Fruit fly (Drosophila melanogaster) whole organism, embryonic: ENCODE data around the gene mRpS10.
A peak's percentile ranks its signal among the peaks of the same experiment; 100 is the strongest.

Source experiments
- CG11723 ChIP-seq: fragments of 200-800 bp; sonication (Bioruptor generic); optimal IDR thresholded peaks from 2 replicates; lab custom pipeline; 2017; ENCODE audit warnings: missing biosample characterization, mild to moderate bottlenecking, missing genetic modification characterization
- CG13424 ChIP-seq: fragments of 200-800 bp; sonication (Bioruptor generic); optimal IDR thresholded peaks from 2 replicates; lab custom pipeline; 2019; ENCODE audit warnings: missing biosample characterization, mild to moderate bottlenecking, missing genetic modification characterization, moderate library complexity
- CG14667 ChIP-seq: fragments of 200-800 bp; sonication (Bioruptor generic); IDR thresholded peaks from 2 replicates; pipeline ENCODE4 v1.3.6; 2022; ENCODE audit warnings: missing biosample characterization, missing genetic modification characterization
- CG14965 ChIP-seq: fragments of 200-800 bp; sonication (Bioruptor generic); optimal IDR thresholded peaks from 2 replicates; lab custom pipeline; 2016; ENCODE audit warnings: missing biosample characterization, missing genetic modification characterization, borderline replicate concordance
- CG15011 ChIP-seq: fragments of 200-800 bp; sonication (Bioruptor generic); optimal IDR thresholded peaks from 3 replicates; lab custom pipeline; 2018; ENCODE audit warnings: missing biosample characterization, mild to moderate bottlenecking, missing genetic modification characterization
- CG16813 ChIP-seq: fragments of 200-800 bp; sonication (Bioruptor generic); IDR thresholded peaks from 3 replicates; pipeline ENCODE4 v1.3.6; 2022; ENCODE audit warnings: missing biosample characterization, missing genetic modification characterization; ENCODE audit not compliant: partially characterized antibody
- CG17186 ChIP-seq: fragments of 200-800 bp; sonication (Bioruptor generic); optimal IDR thresholded peaks from 3 replicates; lab custom pipeline; 2017; ENCODE audit warnings: missing biosample characterization, missing genetic modification reagents, missing genetic modification characterization
- CG1832 ChIP-seq: fragments of 200-800 bp; sonication (Bioruptor generic); optimal IDR thresholded peaks from 2 replicates; lab custom pipeline; 2017; ENCODE audit warnings: missing biosample characterization, mild to moderate bottlenecking, missing genetic modification characterization, inconsistent platforms
- CG2120 ChIP-seq: fragments of 200-800 bp; sonication (Bioruptor generic); optimal IDR thresholded peaks from 3 replicates; lab custom pipeline; 2016; ENCODE audit warnings: missing biosample characterization, missing genetic modification characterization
- CG31224 ChIP-seq: fragments of 200-800 bp; sonication (Bioruptor generic); IDR thresholded peaks from 2 replicates; pipeline ENCODE4 v1.3.6; 2022; ENCODE audit warnings: missing biosample characterization, missing genetic modification characterization
- CG33557 ChIP-seq: fragments of 200-800 bp; sonication (Bioruptor generic); optimal IDR thresholded peaks from 2 replicates; lab custom pipeline; 2019; ENCODE audit warnings: missing biosample characterization, mild to moderate bottlenecking, missing genetic modification characterization, moderate library complexity
- CG3995 ChIP-seq: fragments of 200-800 bp; sonication (Bioruptor generic); optimal IDR thresholded peaks from 3 replicates; lab custom pipeline; 2016; ENCODE audit warnings: missing biosample characterization, missing genetic modification characterization
- CG4730 ChIP-seq: fragments of 200-800 bp; sonication (Bioruptor generic); IDR thresholded peaks from 2 replicates; pipeline ENCODE4 v1.3.6; 2022; ENCODE audit warnings: missing biosample characterization, missing genetic modification characterization
- CG5180 ChIP-seq: fragments of 200-800 bp; sonication (Bioruptor generic); optimal IDR thresholded peaks from 3 replicates; lab custom pipeline; 2017; ENCODE audit warnings: missing biosample characterization, missing genetic modification characterization, mild to moderate bottlenecking, moderate library complexity, missing genetic modification reagents
- CG5953 ChIP-seq: fragments of 200-800 bp; sonication (Bioruptor generic); IDR thresholded peaks from 2 replicates; pipeline ENCODE4 v1.3.6; 2022; ENCODE audit warnings: missing biosample characterization, missing genetic modification characterization
- CG6254 ChIP-seq: fragments of 200-800 bp; sonication (Bioruptor generic); optimal IDR thresholded peaks from 3 replicates; lab custom pipeline; 2017; ENCODE audit warnings: mild to moderate bottlenecking, missing biosample characterization, missing genetic modification reagents, missing genetic modification characterization
- CG6765 ChIP-seq: fragments of 200-800 bp; sonication (Bioruptor generic); optimal IDR thresholded peaks from 3 replicates; lab custom pipeline; 2017; ENCODE audit warnings: missing biosample characterization, mild to moderate bottlenecking, missing genetic modification characterization
- CTCF ChIP-seq: fragments of 200-800 bp; sonication (Bioruptor generic); optimal IDR thresholded peaks from 2 replicates; lab custom pipeline; 2017; ENCODE audit warnings: missing biosample characterization, mild to moderate bottlenecking, missing genetic modification characterization, moderate library complexity
- Dip2 ChIP-seq: fragments of 200-800 bp; sonication (Bioruptor generic); IDR thresholded peaks from 2 replicates; pipeline ENCODE4 v1.3.6; 2022; ENCODE audit warnings: missing biosample characterization, missing genetic modification characterization
- Doc2 ChIP-seq: fragments of 200-800 bp; sonication (Bioruptor generic); IDR thresholded peaks from 2 replicates; pipeline ENCODE4 v1.3.6; 2022; ENCODE audit warnings: missing biosample characterization, missing genetic modification characterization
- Dref ChIP-seq: fragments of 200-800 bp; sonication (Bioruptor generic); IDR thresholded peaks from 2 replicates; pipeline ENCODE4 v1.3.6; 2022; ENCODE audit warnings: missing biosample characterization, missing genetic modification characterization
- ERR ChIP-seq: fragments of 200-800 bp; sonication (Bioruptor generic); optimal IDR thresholded peaks from 2 replicates; lab custom pipeline; 2016; ENCODE audit warnings: missing biosample characterization, missing genetic modification characterization
- Med ChIP-seq: fragments of 200-800 bp; sonication (Bioruptor generic); peaks from one replicate; lab custom pipeline; 2016; ENCODE audit warnings: missing biosample characterization, missing genetic modification characterization, mild to moderate bottlenecking, inconsistent platforms, moderate library complexity
- Myb ChIP-seq: fragments of 200-800 bp; sonication (Bioruptor generic); optimal IDR thresholded peaks from 2 replicates; lab custom pipeline; 2016; ENCODE audit warnings: missing biosample characterization, missing genetic modification characterization
- Ravus ChIP-seq: fragments of 200-800 bp; sonication (Bioruptor generic); IDR thresholded peaks from 2 replicates; pipeline ENCODE4 v1.3.6; 2022; ENCODE audit warnings: missing biosample characterization, missing genetic modification characterization
- TFAM ChIP-seq: fragments of 200-800 bp; sonication (Bioruptor generic); optimal IDR thresholded peaks from 2 replicates; lab custom pipeline; 2017; ENCODE audit warnings: missing biosample characterization, missing genetic modification characterization, inconsistent platforms
- Trl ChIP-seq, 3 experiments: fragments of >200 bp in 2 of 3; fragments of 200-800 bp in 1 of 3; sonication (Bioruptor generic) in 1 of 3; optimal IDR thresholded peaks; 2 replicates in 1 of 3; 3 replicates in 2 of 3; lab custom pipeline; 2016 to 2017; ENCODE audit warnings: missing biosample characterization in 1 of 3, missing genetic modification characterization in 1 of 3
- az2 ChIP-seq: fragments of 200-800 bp; sonication (Bioruptor generic); optimal IDR thresholded peaks from 3 replicates; lab custom pipeline; 2016; ENCODE audit warnings: missing biosample characterization, missing genetic modification characterization
- chm ChIP-seq: fragments of 200-800 bp; sonication (Bioruptor generic); IDR thresholded peaks from 2 replicates; pipeline ENCODE4 v1.3.6; 2022; ENCODE audit warnings: missing biosample characterization, missing genetic modification characterization
- crol ChIP-seq: fragments of 200-800 bp; sonication (Bioruptor generic); IDR thresholded peaks from 2 replicates; pipeline ENCODE4 v1.3.6; 2022; ENCODE audit warnings: missing biosample characterization, missing genetic modification characterization
- dati ChIP-seq: fragments of 200-800 bp; sonication (Bioruptor generic); IDR thresholded peaks from 2 replicates; pipeline ENCODE4 v1.3.6; 2022; ENCODE audit warnings: missing biosample characterization, missing genetic modification characterization
- esg ChIP-seq: fragments of 200-800 bp; sonication (Bioruptor generic); conservative IDR thresholded peaks from 2 replicates; pipeline ENCODE4 v1.3.6; 2022; ENCODE audit warnings: missing biosample characterization, missing genetic modification characterization
- eve ChIP-seq, 2 experiments: fragments of >200 bp; optimal IDR thresholded peaks; 2 replicates each; lab custom pipeline; 2017; ENCODE audit warnings: missing biosample characterization in 2 of 2, missing genetic modification characterization in 2 of 2
- fd64A ChIP-seq: fragments of 200-800 bp; sonication (Bioruptor generic); optimal IDR thresholded peaks from 3 replicates; lab custom pipeline; 2018; ENCODE audit warnings: missing biosample characterization, mild to moderate bottlenecking, missing genetic modification characterization
- ham ChIP-seq: fragments of 200-800 bp; sonication (Bioruptor generic); IDR thresholded peaks from 2 replicates; pipeline ENCODE4 v1.3.6; 2022; ENCODE audit warnings: missing biosample characterization, missing genetic modification characterization
- ind ChIP-seq: fragments of 200-800 bp; sonication (Bioruptor generic); optimal IDR thresholded peaks from 3 replicates; lab custom pipeline; 2016; ENCODE audit warnings: missing biosample characterization, missing genetic modification characterization
- jigr1 ChIP-seq: fragments of 200-800 bp; sonication (Bioruptor generic); IDR thresholded peaks from 3 replicates; pipeline ENCODE4 v1.3.6; 2022; ENCODE audit warnings: missing biosample characterization, missing genetic modification characterization
- klu ChIP-seq: fragments of 200-800 bp; sonication (Bioruptor generic); IDR thresholded peaks from 2 replicates; pipeline ENCODE4 v1.3.6; 2022; ENCODE audit warnings: missing biosample characterization, missing genetic modification characterization
- kni ChIP-seq: fragments of 200-800 bp; sonication (Bioruptor generic); optimal IDR thresholded peaks from 3 replicates; lab custom pipeline; 2017; ENCODE audit warnings: mild to moderate bottlenecking, missing biosample characterization, missing genetic modification reagents, missing genetic modification characterization
- lov ChIP-seq, 2 experiments: fragments of 200-800 bp in 1 of 2; fragments of >200 bp in 1 of 2; sonication (Bioruptor generic) in 1 of 2; IDR thresholded peaks in 1 of 2; optimal IDR thresholded peaks in 1 of 2; 2 replicates in 1 of 2; 3 replicates in 1 of 2; pipeline versions ENCODE4 v1.3.6 to Lab custom; 2017 to 2022; ENCODE audit warnings: missing biosample characterization in 1 of 2, missing genetic modification characterization in 1 of 2
- nom ChIP-seq: fragments of 200-800 bp; sonication (Bioruptor generic); optimal IDR thresholded peaks from 2 replicates; lab custom pipeline; 2017; ENCODE audit warnings: missing biosample characterization, missing genetic modification characterization, mild to moderate bottlenecking, moderate library complexity, missing genetic modification reagents
- ranshi ChIP-seq: fragments of 200-800 bp; sonication (Bioruptor generic); IDR thresholded peaks from 2 replicates; pipeline ENCODE4 v1.3.6; 2022; ENCODE audit warnings: missing biosample characterization, missing genetic modification characterization
- sisA ChIP-seq: fragments of 200-800 bp; sonication (Bioruptor generic); IDR thresholded peaks from 2 replicates; pipeline ENCODE4 v1.3.6; 2022; ENCODE audit warnings: missing biosample characterization, missing genetic modification characterization
- slp2 ChIP-seq: fragments of 200-800 bp; sonication (Bioruptor generic); optimal IDR thresholded peaks from 2 replicates; lab custom pipeline; 2016; ENCODE audit warnings: missing biosample characterization, missing genetic modification characterization
- sqz ChIP-seq: fragments of 200-800 bp; sonication (Bioruptor generic); optimal IDR thresholded peaks from 3 replicates; lab custom pipeline; 2018; ENCODE audit warnings: missing biosample characterization, mild to moderate bottlenecking, missing genetic modification characterization
- stwl ChIP-seq: fragments of 200-800 bp; sonication (Bioruptor generic); optimal IDR thresholded peaks from 3 replicates; lab custom pipeline; 2018; ENCODE audit warnings: missing biosample characterization, mild to moderate bottlenecking, missing genetic modification characterization, moderate library complexity
- tgo ChIP-seq: fragments of 200-800 bp; sonication (Bioruptor generic); IDR thresholded peaks from 3 replicates; pipeline ENCODE4 v1.3.6; 2022; ENCODE audit warnings: missing biosample characterization, missing genetic modification characterization
- toy ChIP-seq: fragments of 200-800 bp; sonication (Bioruptor generic); IDR thresholded peaks from 2 replicates; pipeline ENCODE4 v1.3.6; 2022; ENCODE audit warnings: missing biosample characterization, missing genetic modification characterization
- wek ChIP-seq: fragments of 200-800 bp; sonication (Bioruptor generic); optimal IDR thresholded peaks from 3 replicates; lab custom pipeline; 2018; ENCODE audit warnings: missing biosample characterization, mild to moderate bottlenecking, missing genetic modification characterization, moderate library complexity

The mRpS10 gene

DNA sequence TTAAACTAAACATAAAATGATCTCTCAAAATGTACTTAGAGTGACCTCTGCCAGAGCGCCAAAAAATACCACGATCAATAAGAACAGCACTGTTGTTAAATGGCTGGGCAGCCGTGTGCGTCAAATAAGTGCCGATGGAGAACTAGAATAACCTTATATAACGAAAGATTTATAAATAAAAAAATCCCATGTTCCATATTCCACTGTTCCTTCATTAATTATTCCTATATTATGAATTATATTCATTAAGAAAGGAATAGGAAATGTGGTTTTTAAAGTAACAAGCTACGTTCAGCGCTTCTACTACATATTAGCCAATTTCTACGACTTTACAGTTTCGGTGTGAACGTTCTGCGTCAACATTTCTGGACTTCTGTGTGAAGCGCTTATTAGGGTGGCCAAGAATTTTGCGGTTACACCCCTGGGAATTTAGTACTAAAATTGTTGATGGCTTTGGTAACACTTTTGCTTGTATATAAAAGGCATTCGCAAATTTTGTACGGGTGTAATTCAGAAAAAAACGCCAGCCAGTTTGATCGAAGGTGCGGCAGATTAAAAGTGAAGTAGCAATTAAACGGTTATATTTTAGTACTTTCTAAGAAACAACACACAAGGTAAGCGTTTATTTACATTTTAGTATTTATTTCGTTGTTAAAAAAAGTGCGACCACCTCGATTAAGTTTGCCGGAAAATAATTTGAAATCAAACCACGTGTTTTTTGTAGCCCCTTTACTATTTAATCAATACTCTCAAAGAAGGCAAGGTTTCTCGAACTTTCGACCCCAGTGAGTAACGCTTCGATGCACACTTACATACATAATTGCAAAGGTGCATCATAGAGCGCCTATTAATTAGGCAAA lies 13.0 kb downstream of the mRpS10 start, which contains the start of the genes tefu and Hsc70-4 (continued):
- TF ChIP-seq lov (optimal IDR thresholded peaks at IDR 0.05; lab: Kevin White, UChicago) (no peak), lov (GFP tag; IDR thresholded peaks at IDR 0.05; lab: Robert Waterston, UW) (no peak; the same call in 2 of the 3 replicates), esg (GFP tag; lab: Robert Waterston, UW) (peak; percentile 74), dati (GFP tag; lab: Robert Waterston, UW) (no peak), CTCF (GFP tag; lab: Kevin White, UChicago) (no peak), ERR (no peak), chm (GFP tag; lab: Robert Waterston, UW) (no peak), tgo (GFP tag; lab: Robert Waterston, UW) (peak; percentile 80), slp2 (peak; percentile 62), sqz (GFP tag; lab: Kevin White, UChicago) (peak; percentile 95), Myb (peak; percentile 50), CG16813 (GFP tag; lab: Robert Waterston, UW) (no peak), nom (GFP tag; lab: Kevin White, UChicago) (peak; percentile 64), Dref (GFP tag; lab: Robert Waterston, UW) (peak; percentile 51), ham (GFP tag; lab: Robert Waterston, UW) (peak; percentile 52; the same call in 1 of the 2 replicates), CG6765 (no peak), toy (GFP tag; lab: Robert Waterston, UW) (no peak), CG14965 (GFP tag; lab: Kevin White, UChicago) (no peak), CG5180 (GFP tag; lab: Kevin White, UChicago) (no peak), jigr1 (peak; percentile 69; the same call in 2 of the 3 replicates), az2 (peak; percentile 65), Ravus (GFP tag; lab: Robert Waterston, UW) (peak; percentile 43), eve (GFP tag; optimal IDR thresholded peaks at IDR 0.05; lab: Kevin White, UChicago) (no peak), ind (GFP tag; lab: Kevin White, UChicago) (peak; percentile 86), CG2120 (peak; percentile 84), CG17186 (GFP tag; lab: Kevin White, UChicago) (peak; percentile 89), CG31224 (peak; percentile 53; the same call in 1 of the 2 replicates), CG5953 (GFP tag; lab: Robert Waterston, UW) (0 out of 2 replicates have a peak, but pooled peaks have one; percentile 34), CG1832 (GFP tag; lab: Kevin White, UChicago) (no peak), kni (GFP tag; lab: Kevin White, UChicago) (peak; percentile 54), klu (peak; percentile 81), Doc2 (no peak), fd64A (GFP tag; lab: Kevin White, UChicago) (no peak), ranshi (peak; percentile 89), Dip2 (GFP tag; lab: Robert Waterston, UW) (0 out of 2 replicates have a peak, but pooled peaks have one; percentile 28), crol (GFP tag; lab: Robert Waterston, UW) (no peak), CG3995 (GFP tag; lab: Kevin White, UChicago) (peak; percentile 6), CG13424 (tag; lab: Kevin White, UChicago) (peak; percentile 73), TFAM (no peak), stwl (tag; lab: Kevin White, UChicago) (peak; percentile 70), CG15011 (GFP tag; lab: Kevin White, UChicago) (peak; percentile 54), CG4730 (GFP tag; lab: Robert Waterston, UW) (peak; percentile 63), sisA (GFP tag; lab: Robert Waterston, UW) (peak; percentile 90), Trl (optimal IDR thresholded peaks at IDR 0.05; lab: Kevin White, UChicago) (no peak), Trl (GFP tag; optimal IDR thresholded peaks at IDR 0.05; lab: Kevin White, UChicago) (peak; percentile 47), CG33557 (GFP tag; lab: Kevin White, UChicago) (peak; percentile 40), CG14667 (peak; percentile 77), CG6254 (GFP tag; lab: Kevin White, UChicago) (peak; percentile 1), wek (GFP tag; lab: Kevin White, UChicago) (no peak), Med (peak; percentile 94), CG11723 (peak; percentile 69)
